Fruit fly (Drosophila melanogaster) whole organism, embryonic: Measurements from ENCODE around the gene CheB38b.

ENCODE experiments used
- Aef1 ChIP-seq: fragments of 200-800 bp; sonication (Bioruptor generic); IDR thresholded peaks from 3 replicates; pipeline ENCODE4 v1.3.6; 2022; ENCODE audit warnings: missing biosample characterization, missing genetic modification characterization
- BtbVII ChIP-seq: fragments of 200-800 bp; sonication (Bioruptor generic); optimal IDR thresholded peaks from 3 replicates; lab custom pipeline; 2017; ENCODE audit warnings: missing biosample characterization, mild to moderate bottlenecking, missing genetic modification characterization
- CG11247 ChIP-seq: fragments of 200-800 bp; sonication (Bioruptor generic); IDR thresholded peaks from 2 replicates; pipeline ENCODE4 v1.3.6; 2022; ENCODE audit warnings: missing biosample characterization, missing genetic modification characterization
- CG12219 ChIP-seq: fragments of 200-800 bp; sonication (Bioruptor generic); optimal IDR thresholded peaks from 3 replicates; lab custom pipeline; 2018; ENCODE audit warnings: missing biosample characterization, mild to moderate bottlenecking, missing genetic modification characterization
- CG12744 ChIP-seq: fragments of 200-800 bp; sonication (Bioruptor generic); optimal IDR thresholded peaks from 2 replicates; lab custom pipeline; 2016; ENCODE audit warnings: missing biosample characterization, missing genetic modification characterization
- CG14014 ChIP-seq: fragments of 200-800 bp; sonication (Bioruptor generic); IDR thresholded peaks from 2 replicates; pipeline ENCODE4 v1.3.6; 2022; ENCODE audit warnings: missing biosample characterization, missing genetic modification characterization
- CG1602 ChIP-seq: fragments of 200-800 bp; sonication (Bioruptor generic); optimal IDR thresholded peaks from 3 replicates; lab custom pipeline; 2016; ENCODE audit warnings: missing biosample characterization, missing genetic modification characterization
- CG17359 ChIP-seq: fragments of 200-800 bp; sonication (Bioruptor generic); optimal IDR thresholded peaks from 3 replicates; lab custom pipeline; 2018; ENCODE audit warnings: missing biosample characterization, mild to moderate bottlenecking, missing genetic modification characterization, moderate library complexity
- CG2199 ChIP-seq: fragments of 200-800 bp; sonication (Bioruptor generic); IDR thresholded peaks from 3 replicates; pipeline ENCODE4 v1.3.6; 2022; ENCODE audit warnings: missing biosample characterization, missing genetic modification characterization
- CG2202 ChIP-seq: fragments of 200-800 bp; sonication (Bioruptor generic); optimal IDR thresholded peaks from 2 replicates; lab custom pipeline; 2018; ENCODE audit warnings: missing biosample characterization, mild to moderate bottlenecking, missing genetic modification characterization
- CG33213 ChIP-seq: fragments of 200-800 bp; sonication (Bioruptor generic); optimal IDR thresholded peaks from 3 replicates; lab custom pipeline; 2016; ENCODE audit warnings: missing biosample characterization, missing genetic modification characterization
- CG34376 ChIP-seq: fragments of 200-800 bp; sonication (Bioruptor generic); optimal IDR thresholded peaks from 2 replicates; lab custom pipeline; 2018; ENCODE audit warnings: missing biosample characterization, mild to moderate bottlenecking, missing genetic modification characterization
- CG34422 ChIP-seq: fragments of 200-800 bp; sonication (Bioruptor generic); IDR thresholded peaks from 3 replicates; pipeline ENCODE4 v1.3.6; 2022; ENCODE audit warnings: missing biosample characterization, missing genetic modification characterization
- CG5180 ChIP-seq: fragments of 200-800 bp; sonication (Bioruptor generic); optimal IDR thresholded peaks from 3 replicates; lab custom pipeline; 2017; ENCODE audit warnings: missing biosample characterization, missing genetic modification characterization, mild to moderate bottlenecking, moderate library complexity, missing genetic modification reagents
- CG6272 ChIP-seq: fragments of 200-800 bp; sonication (Bioruptor generic); IDR thresholded peaks from 2 replicates; pipeline ENCODE4 v1.3.6; 2022; ENCODE audit warnings: missing biosample characterization, missing genetic modification characterization
- CG7839 ChIP-seq: fragments of 200-800 bp; sonication (Bioruptor generic); optimal IDR thresholded peaks from 3 replicates; lab custom pipeline; 2018; ENCODE audit warnings: missing biosample characterization, mild to moderate bottlenecking, missing genetic modification characterization, moderate library complexity
- CG8359 ChIP-seq: fragments of 200-800 bp; sonication (Bioruptor generic); optimal IDR thresholded peaks from 2 replicates; lab custom pipeline; 2017; ENCODE audit warnings: missing biosample characterization, mild to moderate bottlenecking, missing genetic modification characterization, borderline replicate concordance
- CG9437 ChIP-seq: fragments of 200-800 bp; sonication (Bioruptor generic); optimal IDR thresholded peaks from 2 replicates; lab custom pipeline; 2018; ENCODE audit warnings: missing biosample characterization, mild to moderate bottlenecking, missing genetic modification characterization
- CG9932 ChIP-seq: fragments of 200-800 bp; sonication (Bioruptor generic); IDR thresholded peaks from 2 replicates; pipeline ENCODE4 v1.3.6; 2022; ENCODE audit warnings: missing biosample characterization, missing genetic modification characterization
- Ets97D ChIP-seq: fragments of 200-800 bp; sonication (Bioruptor generic); optimal IDR thresholded peaks from 3 replicates; lab custom pipeline; 2016; ENCODE audit warnings: missing biosample characterization, missing genetic modification characterization
- Fer2 ChIP-seq: fragments of 200-800 bp; sonication (Bioruptor generic); optimal IDR thresholded peaks from 2 replicates; lab custom pipeline; 2018; ENCODE audit warnings: missing biosample characterization, mild to moderate bottlenecking, missing genetic modification characterization, moderate library complexity
- H2.0 ChIP-seq: fragments of 200-800 bp; sonication (Bioruptor generic); IDR thresholded peaks from 2 replicates; pipeline ENCODE4 v1.3.6; 2022; ENCODE audit warnings: missing biosample characterization, missing genetic modification characterization
- HmgD ChIP-seq: fragments of 200-800 bp; sonication (Bioruptor generic); optimal IDR thresholded peaks from 3 replicates; lab custom pipeline; 2016; ENCODE audit warnings: missing biosample characterization, missing genetic modification characterization
- Lhr ChIP-seq: fragments of 200-800 bp; sonication (Bioruptor generic); optimal IDR thresholded peaks from 3 replicates; lab custom pipeline; 2017; ENCODE audit warnings: mild to moderate bottlenecking, missing biosample characterization, missing genetic modification reagents, missing genetic modification characterization
- PHDP ChIP-seq: fragments of 200-800 bp; sonication (Bioruptor generic); optimal IDR thresholded peaks from 3 replicates; lab custom pipeline; 2018; ENCODE audit warnings: missing biosample characterization, mild to moderate bottlenecking, missing genetic modification characterization, moderate library complexity
- Pdp1 ChIP-seq, 2 experiments: fragments of 200-800 bp; sonication (Bioruptor generic); optimal IDR thresholded peaks; 3 replicates each; lab custom pipeline; 2016; ENCODE audit warnings: missing biosample characterization in 2 of 2, missing genetic modification characterization in 2 of 2, mild to moderate bottlenecking in 1 of 2, moderate library complexity in 1 of 2
- Ptx1 ChIP-seq: fragments of 200-800 bp; sonication (Bioruptor generic); IDR thresholded peaks from 2 replicates; pipeline ENCODE4 v1.3.6; 2022; ENCODE audit warnings: missing biosample characterization, missing genetic modification characterization
- Taf1 ChIP-seq: fragments of 200-800 bp; sonication (Bioruptor generic); IDR thresholded peaks from 2 replicates; pipeline ENCODE4 v1.3.6; 2022; ENCODE audit warnings: missing biosample characterization, missing genetic modification characterization
- abd-A ChIP-seq: fragments of 200-800 bp; sonication (Bioruptor generic); optimal IDR thresholded peaks from 3 replicates; lab custom pipeline; 2019; ENCODE audit warnings: missing biosample characterization, mild to moderate bottlenecking, missing genetic modification characterization, moderate library complexity
- bigmax ChIP-seq: fragments of 200-800 bp; sonication (Bioruptor generic); optimal IDR thresholded peaks from 2 replicates; lab custom pipeline; 2018; ENCODE audit warnings: missing biosample characterization, mild to moderate bottlenecking, missing genetic modification characterization
- caup ChIP-seq: fragments of 200-800 bp; sonication (Bioruptor generic); optimal IDR thresholded peaks from 3 replicates; lab custom pipeline; 2017; ENCODE audit warnings: missing biosample characterization, mild to moderate bottlenecking, missing genetic modification characterization, moderate library complexity; ENCODE audit not compliant: severe bottlenecking
- chif ChIP-seq, 2 experiments: fragments of 200-800 bp; sonication (Bioruptor generic); optimal IDR thresholded peaks; 3 replicates each; lab custom pipeline; 2016; ENCODE audit warnings: missing biosample characterization in 2 of 2, missing genetic modification characterization in 2 of 2
- chinmo ChIP-seq: fragments of 200-800 bp; sonication (Bioruptor generic); IDR thresholded peaks from 4 replicates; pipeline ENCODE4 v1.3.6; 2022; ENCODE audit warnings: missing biosample characterization, missing genetic modification characterization; ENCODE audit not compliant: partially characterized antibody
- dpn ChIP-seq, 2 experiments: fragments of 200-800 bp; sonication (Bioruptor generic); optimal IDR thresholded peaks; 3 replicates each; lab custom pipeline; 2016; ENCODE audit warnings: missing biosample characterization in 2 of 2, missing genetic modification characterization in 2 of 2
- en ChIP-seq: fragments of 200-800 bp; sonication (Bioruptor generic); optimal IDR thresholded peaks from 2 replicates; lab custom pipeline; 2016; ENCODE audit warnings: missing biosample characterization, missing genetic modification characterization
- fru ChIP-seq: fragments of >200 bp; optimal IDR thresholded peaks from 2 replicates; lab custom pipeline; 2017
- gcm ChIP-seq: fragments of 200-800 bp; sonication (Bioruptor generic); optimal IDR thresholded peaks from 2 replicates; lab custom pipeline; 2019; ENCODE audit warnings: missing biosample characterization, mild to moderate bottlenecking, missing genetic modification characterization, moderate library complexity
- gfzf ChIP-seq: fragments of 200-800 bp; sonication (Bioruptor generic); optimal IDR thresholded peaks from 2 replicates; lab custom pipeline; 2016; ENCODE audit warnings: missing biosample characterization, mild to moderate bottlenecking, missing genetic modification characterization, moderate library complexity
- gsb ChIP-seq: fragments of 200-800 bp; sonication (Bioruptor generic); IDR thresholded peaks from 2 replicates; pipeline ENCODE4 v1.3.6; 2022; ENCODE audit warnings: missing biosample characterization, missing genetic modification characterization
- hkb ChIP-seq, 2 experiments: fragments of 200-800 bp in 1 of 2; fragments of >200 bp in 1 of 2; sonication (Bioruptor generic) in 1 of 2; IDR thresholded peaks in 1 of 2; optimal IDR thresholded peaks in 1 of 2; 2 replicates each; pipeline versions ENCODE4 v1.3.6 to Lab custom; 2017 to 2022; ENCODE audit warnings: missing biosample characterization in 1 of 2, missing genetic modification characterization in 1 of 2
- ind ChIP-seq: fragments of 200-800 bp; sonication (Bioruptor generic); optimal IDR thresholded peaks from 3 replicates; lab custom pipeline; 2016; ENCODE audit warnings: missing biosample characterization, missing genetic modification characterization
- jing ChIP-seq: fragments of 200-800 bp; sonication (Bioruptor generic); optimal IDR thresholded peaks from 2 replicates; lab custom pipeline; 2018; ENCODE audit warnings: missing biosample characterization, mild to moderate bottlenecking, missing genetic modification characterization
- kah ChIP-seq: fragments of 200-800 bp; sonication (Bioruptor generic); optimal IDR thresholded peaks from 2 replicates; lab custom pipeline; 2018; ENCODE audit warnings: missing biosample characterization, mild to moderate bottlenecking, missing genetic modification characterization
- pita ChIP-seq: fragments of 200-800 bp; sonication (Bioruptor generic); optimal IDR thresholded peaks from 2 replicates; lab custom pipeline; 2017; ENCODE audit warnings: missing biosample characterization, mild to moderate bottlenecking, missing genetic modification characterization
- pnt ChIP-seq: fragments of 200-800 bp; sonication (Bioruptor generic); optimal IDR thresholded peaks from 3 replicates; lab custom pipeline; 2016; ENCODE audit warnings: missing biosample characterization, missing genetic modification characterization
- scrt ChIP-seq: fragments of 200-800 bp; sonication (Bioruptor generic); optimal IDR thresholded peaks from 2 replicates; lab custom pipeline; 2018; ENCODE audit warnings: missing biosample characterization, mild to moderate bottlenecking, missing genetic modification characterization, moderate library complexity
- seq ChIP-seq: fragments of 200-800 bp; sonication (Bioruptor generic); IDR thresholded peaks from 2 replicates; pipeline ENCODE4 v1.3.6; 2022; ENCODE audit warnings: missing biosample characterization, missing genetic modification characterization
- so ChIP-seq: fragments of 200-800 bp; sonication (Bioruptor generic); IDR thresholded peaks from 3 replicates; pipeline ENCODE4 v1.3.6; 2022; ENCODE audit warnings: missing biosample characterization, missing genetic modification characterization
- unpg ChIP-seq: fragments of 200-800 bp; sonication (Bioruptor generic); optimal IDR thresholded peaks from 3 replicates; lab custom pipeline; 2018; ENCODE audit warnings: missing biosample characterization, mild to moderate bottlenecking, missing genetic modification characterization, moderate library complexity

CheB38b gene

DNA sequence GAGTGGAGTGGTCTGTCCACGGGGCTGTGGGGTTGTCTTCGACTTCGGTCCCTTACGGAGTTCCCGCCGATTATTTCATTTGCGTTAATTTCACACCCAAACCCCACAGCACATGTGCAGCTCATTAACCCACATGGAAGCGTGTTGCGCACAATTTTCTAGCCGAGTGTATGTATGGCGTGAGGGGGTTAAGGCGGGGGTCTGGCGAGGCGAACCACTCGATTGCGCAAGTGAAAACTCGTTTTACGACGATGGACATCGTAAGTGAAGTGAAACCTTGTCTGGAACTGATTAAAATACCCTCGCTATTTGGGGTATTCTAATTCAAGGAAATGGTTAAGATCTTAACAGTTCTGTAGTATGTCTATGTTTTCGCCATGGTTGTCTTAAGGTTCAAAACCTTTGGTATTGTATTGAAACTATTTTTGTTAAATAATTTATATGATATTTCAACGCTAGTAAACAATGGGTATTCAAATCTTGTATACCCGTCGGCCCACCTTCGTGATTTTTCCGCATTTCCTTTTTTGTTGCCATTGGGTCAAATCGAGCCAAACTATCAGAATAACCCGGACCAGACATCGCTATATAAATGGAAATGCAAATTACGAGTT lies 5.9 kb downstream of the CheB38b start (continued):
- peak; percentile 39; the same call in 1 of the 2 replicates for TF ChIP-seq H2.0 (GFP tag; lab: Robert Waterston, UW)
- TF ChIP-seq CG34422 (GFP tag; lab: Robert Waterston, UW) = 0 out of 3 replicates have a peak, but pooled peaks have one; percentile 30
- TF ChIP-seq jing (GFP tag; lab: Kevin White, UChicago) = peak; percentile 10
- no peak; the same call in 1 of the 2 replicates for TF ChIP-seq CG9932 (GFP tag; lab: Robert Waterston, UW)
- TF ChIP-seq Lhr (GFP tag; lab: Kevin White, UChicago) = no peak
- TF ChIP-seq Ets97D = no peak
- peak; percentile 46 for TF ChIP-seq BtbVII
- no peak for TF ChIP-seq Fer2 (tag; lab: Kevin White, UChicago)
- no peak for TF ChIP-seq gsb (GFP tag; lab: Robert Waterston, UW)
- TF ChIP-seq CG2199 = no peak
- peak; percentile 26; the same call in 1 of the 2 replicates for TF ChIP-seq seq (GFP tag; lab: Robert Waterston, UW)
- no peak for TF ChIP-seq en (GFP tag; lab: Kevin White, UChicago)
- no peak for TF ChIP-seq Taf1 (GFP tag; lab: Robert Waterston, UW)
- no peak for TF ChIP-seq caup (GFP tag; lab: Kevin White, UChicago)
- TF ChIP-seq Pdp1 (GFP tag; optimal IDR thresholded peaks at IDR 0.05; lab: Kevin White, UChicago) = peak in 1 of 2 experiments; percentile 84
- TF ChIP-seq pita (GFP tag; lab: Kevin White, UChicago) = no peak
- TF ChIP-seq CG2202 (tag; lab: Kevin White, UChicago) = no peak
- no peak for TF ChIP-seq hkb (optimal IDR thresholded peaks at IDR 0.05; lab: Kevin White, UChicago)
- TF ChIP-seq hkb (GFP tag; IDR thresholded peaks at IDR 0.05; lab: Robert Waterston, UW) = peak; percentile 72
- TF ChIP-seq PHDP = peak; percentile 44
- no peak for TF ChIP-seq scrt (GFP tag; lab: Kevin White, UChicago)
- TF ChIP-seq Aef1 = 0 out of 3 replicates have a peak, but pooled peaks have one; percentile 20
- no peak for TF ChIP-seq CG6272 (GFP tag; lab: Robert Waterston, UW)
- TF ChIP-seq CG14014 (GFP tag; lab: Robert Waterston, UW) = 0 out of 2 replicates have a peak, but pooled peaks have one; percentile 32
- TF ChIP-seq CG33213 (GFP tag; lab: Kevin White, UChicago) = no peak
- no peak for TF ChIP-seq CG34376 (GFP tag; lab: Kevin White, UChicago)
- peak; percentile 28 for TF ChIP-seq CG5180
- no peak for TF ChIP-seq CG11247
- no peak for TF ChIP-seq HmgD
- peak; percentile 45 for TF ChIP-seq CG12219 (GFP tag; lab: Kevin White, UChicago)
- 0 out of 4 replicates have a peak, but pooled peaks have one; percentile 36 for TF ChIP-seq chinmo (GFP tag; lab: Robert Waterston, UW)
- TF ChIP-seq chif (GFP tag; optimal IDR thresholded peaks at IDR 0.05; lab: Kevin White, UChicago) = peak in 1 of 2 experiments; percentile 35
- peak; percentile 21 for TF ChIP-seq CG1602
- TF ChIP-seq ind (GFP tag; lab: Kevin White, UChicago) = peak; percentile 21
- peak; percentile 62 for TF ChIP-seq CG7839 (tag; lab: Kevin White, UChicago)
- no peak for TF ChIP-seq CG8359 (GFP tag; lab: Kevin White, UChicago)
- no peak for TF ChIP-seq abd-A
- TF ChIP-seq fru = no peak
- TF ChIP-seq CG17359 = peak; percentile 74
- TF ChIP-seq kah (GFP tag; lab: Kevin White, UChicago) = no peak
- TF ChIP-seq gfzf (GFP tag; lab: Kevin White, UChicago) = no peak
- TF ChIP-seq dpn (GFP tag; optimal IDR thresholded peaks at IDR 0.05; lab: Kevin White, UChicago) = peak in 1 of 2 experiments; percentile 18
- no peak for TF ChIP-seq bigmax (GFP tag; lab: Kevin White, UChicago)
- TF ChIP-seq Ptx1 (GFP tag; lab: Robert Waterston, UW) = peak; percentile 72
- TF ChIP-seq pnt (GFP tag; lab: Kevin White, UChicago) = peak; percentile 2
- TF ChIP-seq unpg (GFP tag; lab: Kevin White, UChicago) = peak; percentile 58
- no peak for TF ChIP-seq CG12744
- TF ChIP-seq CG9437 (GFP tag; lab: Kevin White, UChicago) = peak; percentile 38
- peak; percentile 64; the same call in 2 of the 3 replicates for TF ChIP-seq so (GFP tag; lab: Robert Waterston, UW)
- peak; percentile 22 for TF ChIP-seq gcm (GFP tag; lab: Kevin White, UChicago)
